Fruit fly (Drosophila melanogaster): Measurements from ENCODE around the gene Zpr1.

Zpr1 gene

dm6 chrX:9148989-9149522 lies 12.8 kb downstream of the Zpr1 start, which contains the start of the genes fh and Bap111:
fh (minus strand) TSS chrX:9149071.
Bap111 (plus strand) TSS chrX:9149309.
- TF ChIP-seq CG8159 (tag; optimal IDR thresholded peaks at IDR 0.05) (peak; percentile 7), CG34367 (tag; optimal IDR thresholded peaks at IDR 0.05) (no peak), CG32121 (GFP tag; IDR thresholded peaks at IDR 0.05) (no peak)

- TF ChIP-seq CG32121 (GFP tag; IDR thresholded peaks at IDR 0.05) (no peak), CG17806 (tag; optimal IDR thresholded peaks at IDR 0.05) (no peak), Ets98B (GFP tag; IDR thresholded peaks at IDR 0.05) (no peak), EcR (GFP tag; optimal IDR thresholded peaks at IDR 0.05) (no peak), CG15710 (tag; optimal IDR thresholded peaks at IDR 0.05) (no peak), CG10348 (GFP tag; IDR thresholded peaks at IDR 0.05) (no peak), CG34367 (tag; optimal IDR thresholded peaks at IDR 0.05) (no peak), D1 (tag; optimal IDR thresholded peaks at IDR 0.05) (no peak), Pif1A (GFP tag; optimal IDR thresholded peaks at IDR 0.05) (no peak), fd96Ca (GFP tag; IDR thresholded peaks at IDR 0.05) (no peak)
Measured at dm6 chrX:9142224-9142802, 19.6 kb downstream of the Zpr1 start, which contains the start of gene CG7065. CG7065 (plus strand) TSS chrX:9142493.

- TF ChIP-seq CG4496 (GFP tag; IDR thresholded peaks at IDR 0.05) (peak; percentile 91), CG8301 (tag; optimal IDR thresholded peaks at IDR 0.05) (peak; percentile 68), Pif1A (GFP tag; optimal IDR thresholded peaks at IDR 0.05) (no peak), CG15710 (tag; optimal IDR thresholded peaks at IDR 0.05) (peak; percentile 82), rn (GFP tag; IDR thresholded peaks at IDR 0.05) (peak; percentile 70), fd96Ca (GFP tag; IDR thresholded peaks at IDR 0.05) (peak; percentile 91), gl (tag; optimal IDR thresholded peaks at IDR 0.05) (peak; percentile 62), CG12605 (GFP tag; IDR thresholded peaks at IDR 0.05) (peak; percentile 69), CG8159 (tag; optimal IDR thresholded peaks at IDR 0.05) (peak; percentile 80), CG10348 (GFP tag; IDR thresholded peaks at IDR 0.05) (no peak), CG32121 (GFP tag; IDR thresholded peaks at IDR 0.05) (peak; percentile 72), Ets98B (GFP tag; IDR thresholded peaks at IDR 0.05) (peak; percentile 88), Pif1B (GFP tag; optimal IDR thresholded peaks at IDR 0.05) (no peak), CG9948 (tag; optimal IDR thresholded peaks at IDR 0.05) (peak; percentile 66), Snoo (tag; optimal IDR thresholded peaks at IDR 0.05) (peak; percentile 54), D1 (tag; optimal IDR thresholded peaks at IDR 0.05) (peak; percentile 36), CG17806 (tag; optimal IDR thresholded peaks at IDR 0.05) (peak; percentile 64), CG34367 (tag; optimal IDR thresholded peaks at IDR 0.05) (peak; percentile 70), EcR (GFP tag; optimal IDR thresholded peaks at IDR 0.05) (no peak), CG14655 (GFP tag; optimal IDR thresholded peaks at IDR 0.05) (no peak), CG13204 (GFP tag; optimal IDR thresholded peaks at IDR 0.05) (no peak)
Measured at dm6 chrX:9141219-9141618, 20.7 kb downstream of the Zpr1 start.

- TF ChIP-seq CG10348 (GFP tag; IDR thresholded peaks at IDR 0.05), result no peak
- peak; percentile 61 for TF ChIP-seq CG14655 (GFP tag; optimal IDR thresholded peaks at IDR 0.05)
- no peak for TF ChIP-seq Pif1A (GFP tag; optimal IDR thresholded peaks at IDR 0.05)
- peak; percentile 79 for TF ChIP-seq gl (tag; optimal IDR thresholded peaks at IDR 0.05)
- peak; percentile 16 for TF ChIP-seq CG8159 (tag; optimal IDR thresholded peaks at IDR 0.05)
- TF ChIP-seq CG34367 (tag; optimal IDR thresholded peaks at IDR 0.05), result no peak
- TF ChIP-seq CG17806 (tag; optimal IDR thresholded peaks at IDR 0.05), result peak; percentile 16
- peak; percentile 79 for TF ChIP-seq CG13204 (GFP tag; optimal IDR thresholded peaks at IDR 0.05)
- TF ChIP-seq EcR (GFP tag; optimal IDR thresholded peaks at IDR 0.05), result no peak
- no peak for TF ChIP-seq Pif1B (GFP tag; optimal IDR thresholded peaks at IDR 0.05)
- TF ChIP-seq CG15710 (tag; optimal IDR thresholded peaks at IDR 0.05), result peak; percentile 31
- peak; percentile 46; the same call in 2 of the 3 replicates for TF ChIP-seq fd96Ca (GFP tag; IDR thresholded peaks at IDR 0.05)
- no peak for TF ChIP-seq Snoo (tag; optimal IDR thresholded peaks at IDR 0.05)
- TF ChIP-seq CG9948 (tag; optimal IDR thresholded peaks at IDR 0.05), result no peak
- TF ChIP-seq CG32121 (GFP tag; IDR thresholded peaks at IDR 0.05), result peak; percentile 59
- TF ChIP-seq rn (GFP tag; IDR thresholded peaks at IDR 0.05), result no peak
- TF ChIP-seq CG4496 (GFP tag; IDR thresholded peaks at IDR 0.05), result peak; percentile 42; the same call in 1 of the 3 replicates
- peak; percentile 18 for TF ChIP-seq CG8301 (tag; optimal IDR thresholded peaks at IDR 0.05)
- TF ChIP-seq Ets98B (GFP tag; IDR thresholded peaks at IDR 0.05), result peak; percentile 60
- TF ChIP-seq CG12605 (GFP tag; IDR thresholded peaks at IDR 0.05), result peak; percentile 48; the same call in 1 of the 2 replicates
- TF ChIP-seq D1 (tag; optimal IDR thresholded peaks at IDR 0.05), result no peak
Measured at dm6 chrX:9139138-9139537, 22.8 kb downstream of the Zpr1 start.

DNA sequence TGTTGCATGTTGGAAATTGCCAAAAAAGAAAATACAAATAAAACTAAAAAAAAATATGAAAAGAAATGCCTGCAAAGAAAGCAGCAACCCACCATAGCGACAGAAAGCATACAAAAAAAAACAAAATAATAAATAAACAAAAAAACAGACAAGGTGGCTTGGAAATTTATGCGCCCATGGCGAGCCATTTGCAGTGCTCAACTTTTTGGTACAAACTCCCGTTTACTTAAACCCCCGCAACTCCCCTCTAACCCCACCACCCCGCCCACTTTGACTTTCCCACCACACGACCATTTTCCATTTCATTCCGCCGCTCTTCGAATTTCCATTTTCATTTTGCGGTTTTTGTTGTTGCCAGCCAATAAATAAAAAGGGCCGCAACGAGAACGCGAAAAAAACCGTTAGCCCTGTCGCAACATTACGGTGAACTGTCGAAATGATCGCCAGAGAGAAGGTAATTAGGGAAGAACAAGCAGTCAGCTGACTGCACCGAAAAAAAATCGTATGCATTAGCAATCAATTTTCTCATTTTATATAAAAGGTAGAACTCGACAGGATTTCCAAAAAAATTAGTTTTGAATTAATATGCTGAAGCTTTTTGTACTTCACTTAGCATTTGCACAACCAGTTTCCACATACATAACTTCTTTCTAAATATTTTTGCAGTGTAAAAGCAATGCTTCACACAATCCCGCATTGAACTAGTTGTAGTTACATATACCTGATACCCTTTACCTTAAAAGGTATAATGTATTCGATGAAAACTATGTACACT lies 24.9 kb downstream of the Zpr1 start:
- no peak for TF ChIP-seq CG15710 (tag; optimal IDR thresholded peaks at IDR 0.05)
- no peak for TF ChIP-seq Pif1A (GFP tag; optimal IDR thresholded peaks at IDR 0.05)
- TF ChIP-seq CG13204 (GFP tag; optimal IDR thresholded peaks at IDR 0.05), result no peak
- TF ChIP-seq CG8301 (tag; optimal IDR thresholded peaks at IDR 0.05), result no peak
- TF ChIP-seq EcR (GFP tag; optimal IDR thresholded peaks at IDR 0.05), result no peak
- TF ChIP-seq fd96Ca (GFP tag; IDR thresholded peaks at IDR 0.05), result no peak
- TF ChIP-seq CG14655 (GFP tag; optimal IDR thresholded peaks at IDR 0.05), result peak; percentile 6
- no peak for TF ChIP-seq gl (tag; optimal IDR thresholded peaks at IDR 0.05)
- TF ChIP-seq rn (GFP tag; IDR thresholded peaks at IDR 0.05), result no peak
- TF ChIP-seq CG34367 (tag; optimal IDR thresholded peaks at IDR 0.05), result no peak
- TF ChIP-seq CG10348 (GFP tag; IDR thresholded peaks at IDR 0.05), result no peak
- TF ChIP-seq Ets98B (GFP tag; IDR thresholded peaks at IDR 0.05), result no peak
- TF ChIP-seq D1 (tag; optimal IDR thresholded peaks at IDR 0.05), result no peak
- TF ChIP-seq CG4496 (GFP tag; IDR thresholded peaks at IDR 0.05), result 0 out of 3 replicates have a peak, but pooled peaks have one; percentile 6
- peak; percentile 5 for TF ChIP-seq CG8159 (tag; optimal IDR thresholded peaks at IDR 0.05)
- no peak for TF ChIP-seq CG12605 (GFP tag; IDR thresholded peaks at IDR 0.05)
- TF ChIP-seq Snoo (tag; optimal IDR thresholded peaks at IDR 0.05), result no peak
- TF ChIP-seq CG9948 (tag; optimal IDR thresholded peaks at IDR 0.05), result no peak
- TF ChIP-seq Pif1B (GFP tag; optimal IDR thresholded peaks at IDR 0.05), result no peak
- TF ChIP-seq CG17806 (tag; optimal IDR thresholded peaks at IDR 0.05), result no peak
- peak; percentile 13; the same call in 1 of the 2 replicates for TF ChIP-seq CG32121 (GFP tag; IDR thresholded peaks at IDR 0.05)

All from whole organism, pupa.